Fruit fly (Drosophila melanogaster): ENCODE measurements around the gene CG46448.

CG46448 gene

dm6 chr2L:2375655-2376417, 15.6 kb upstream of the CG46448 start, which contains the start of gene Atxn7 (continued):
- TF ChIP-seq amos (GFP tag; IDR thresholded peaks at IDR 0.05; ENCODE audit: partially characterized antibody) = peak; percentile 98
- peak; percentile 32 for TF ChIP-seq CG1647 (GFP tag; optimal IDR thresholded peaks at IDR 0.05)
- peak; percentile 34 for TF ChIP-seq CG10274 (GFP tag; optimal IDR thresholded peaks at IDR 0.05)
- peak; percentile 57 for TF ChIP-seq CG10462 (GFP tag; optimal IDR thresholded peaks at IDR 0.05)
- TF ChIP-seq Dip3 (GFP tag; optimal IDR thresholded peaks at IDR 0.05) = no peak
- peak; percentile 61 for TF ChIP-seq p53 (GFP tag; optimal IDR thresholded peaks at IDR 0.05)
- peak; percentile 41 for TF ChIP-seq Fer2 (tag; optimal IDR thresholded peaks at IDR 0.05)
- peak; percentile 100 for TF ChIP-seq crol (GFP tag; IDR thresholded peaks at IDR 0.05)
- TF ChIP-seq CG15479 (GFP tag; optimal IDR thresholded peaks at IDR 0.05) = no peak
- peak; percentile 89 for TF ChIP-seq sug (tag; optimal IDR thresholded peaks at IDR 0.05)
- peak; percentile 65 for TF ChIP-seq CG1529 (GFP tag; optimal IDR thresholded peaks at IDR 0.05)
- 0 out of 2 replicates have a peak, but pooled peaks have one; percentile 22 for TF ChIP-seq Rx (GFP tag; IDR thresholded peaks at IDR 0.05)
- TF ChIP-seq CG30431 (GFP tag; optimal IDR thresholded peaks at IDR 0.05) = no peak
- no peak for TF ChIP-seq CG4730 (GFP tag; IDR thresholded peaks at IDR 0.05)
- TF ChIP-seq CG33557 (GFP tag; optimal IDR thresholded peaks at IDR 0.05) = peak; percentile 63
- TF ChIP-seq en (GFP tag; optimal IDR thresholded peaks at IDR 0.05) = peak; percentile 43
- TF ChIP-seq CG17829 (tag; optimal IDR thresholded peaks at IDR 0.05) = peak; percentile 49
- peak; percentile 52 for TF ChIP-seq CG14710 (tag; optimal IDR thresholded peaks at IDR 0.05)
- no peak; the same call in 1 of the 2 replicates for TF ChIP-seq ssp (GFP tag; IDR thresholded peaks at IDR 0.05)
- TF ChIP-seq exex (tag; optimal IDR thresholded peaks at IDR 0.05) = peak; percentile 53
- TF ChIP-seq CG17361 (GFP tag; IDR thresholded peaks at IDR 0.05) = peak; percentile 68; the same call in 2 of the 3 replicates
- TF ChIP-seq zfh1 (GFP tag; IDR thresholded peaks at IDR 0.05) = peak; percentile 88
- TF ChIP-seq CG1233 (GFP tag; optimal IDR thresholded peaks at IDR 0.05) = peak; percentile 72
- TF ChIP-seq toy (GFP tag; IDR thresholded peaks at IDR 0.05) = no peak
- TF ChIP-seq CG4617 (GFP tag; optimal IDR thresholded peaks at IDR 0.05; ENCODE audit: borderline replicate concordance) = peak; percentile 97
- TF ChIP-seq tio (GFP tag; optimal IDR thresholded peaks at IDR 0.05) = peak; percentile 15
- peak; percentile 37 for TF ChIP-seq Max (GFP tag; optimal IDR thresholded peaks at IDR 0.05)
- TF ChIP-seq br (optimal IDR thresholded peaks at IDR 0.05) = no peak
- peak; percentile 97 for TF ChIP-seq CG34224 (GFP tag; IDR thresholded peaks at IDR 0.05; ENCODE audit: partially characterized antibody)
- peak; percentile 62; the same call in 2 of the 3 replicates for TF ChIP-seq ken (GFP tag; IDR thresholded peaks at IDR 0.05)
- peak; percentile 47 for TF ChIP-seq NC2α (GFP tag; optimal IDR thresholded peaks at IDR 0.05)
- no peak for TF ChIP-seq CG14965 (GFP tag; optimal IDR thresholded peaks at IDR 0.05; ENCODE audit: borderline replicate concordance)
- TF ChIP-seq slp2 (GFP tag; optimal IDR thresholded peaks at IDR 0.05) = peak; percentile 55
- TF ChIP-seq CG2129 (GFP tag; IDR thresholded peaks at IDR 0.05; ENCODE audit: partially characterized antibody) = peak; percentile 89
- 0 out of 2 replicates have a peak, but pooled peaks have one; percentile 11 for TF ChIP-seq Nf-YA (GFP tag; IDR thresholded peaks at IDR 0.05)
- TF ChIP-seq CG30020 (tag; optimal IDR thresholded peaks at IDR 0.05) = peak; percentile 56
- TF ChIP-seq CG12659 (GFP tag; optimal IDR thresholded peaks at IDR 0.05) = peak; percentile 79
- peak; percentile 76 for TF ChIP-seq CG12391 (tag; optimal IDR thresholded peaks at IDR 0.05)
- TF ChIP-seq Lim3 (GFP tag; IDR thresholded peaks at IDR 0.05) = no peak
- peak; percentile 73; the same call in 1 of the 2 replicates for TF ChIP-seq tna (GFP tag; IDR thresholded peaks at IDR 0.05; ENCODE audit: partially characterized antibody)
- no peak for TF ChIP-seq Hr3 (GFP tag; optimal IDR thresholded peaks at IDR 0.05)
- TF ChIP-seq Ssrp (tag; optimal IDR thresholded peaks at IDR 0.05) = peak; percentile 46
- TF ChIP-seq tx (GFP tag; optimal IDR thresholded peaks at IDR 0.05) = peak; percentile 21
- TF ChIP-seq Meics (GFP tag; optimal IDR thresholded peaks at IDR 0.05) = peak; percentile 70
- peak; percentile 56 for TF ChIP-seq gcm2 (GFP tag; optimal IDR thresholded peaks at IDR 0.05)
- TF ChIP-seq Bdp1 (GFP tag; optimal IDR thresholded peaks at IDR 0.05) = peak; percentile 4
- TF ChIP-seq CG12071 (GFP tag; optimal IDR thresholded peaks at IDR 0.05) = peak; percentile 62
- TF ChIP-seq CG5180 (GFP tag; optimal IDR thresholded peaks at IDR 0.05) = peak; percentile 40
- TF ChIP-seq BtbVII (GFP tag; optimal IDR thresholded peaks at IDR 0.05) = peak; percentile 33

Measured in whole organism, embryonic.